Fruit fly (Drosophila melanogaster) whole organism, embryonic: ENCODE data around the gene CG44044.

Experiments used
- Antp ChIP-seq: fragments of 200-800 bp; sonication (Bioruptor generic); optimal IDR thresholded peaks from 3 replicates; lab custom pipeline; 2016; ENCODE audit warnings: missing biosample characterization, missing genetic modification characterization
- Atf-2 ChIP-seq: fragments of 200-800 bp; sonication (Bioruptor generic); optimal IDR thresholded peaks from 2 replicates; lab custom pipeline; 2016; ENCODE audit warnings: missing biosample characterization, missing genetic modification characterization
- Atf6 ChIP-seq: fragments of 200-800 bp; sonication (Bioruptor generic); IDR thresholded peaks from 2 replicates; pipeline ENCODE4 v1.3.6; 2022; ENCODE audit warnings: missing biosample characterization, missing genetic modification characterization
- C15 ChIP-seq: fragments of 200-800 bp; sonication (Bioruptor generic); IDR thresholded peaks from 3 replicates; pipeline ENCODE4 v1.3.6; 2022; ENCODE audit warnings: missing biosample characterization, missing genetic modification characterization
- CG10543 ChIP-seq: fragments of 200-800 bp; sonication (Bioruptor generic); optimal IDR thresholded peaks from 3 replicates; lab custom pipeline; 2017; ENCODE audit warnings: missing biosample characterization, mild to moderate bottlenecking, missing genetic modification characterization, moderate library complexity
- CG11247 ChIP-seq: fragments of 200-800 bp; sonication (Bioruptor generic); IDR thresholded peaks from 2 replicates; pipeline ENCODE4 v1.3.6; 2022; ENCODE audit warnings: missing biosample characterization, missing genetic modification characterization
- CG11504 ChIP-seq: fragments of 200-800 bp; sonication (Bioruptor generic); optimal IDR thresholded peaks from 3 replicates; lab custom pipeline; 2019; ENCODE audit warnings: missing biosample characterization, mild to moderate bottlenecking, missing genetic modification characterization, moderate library complexity
- CG11560 ChIP-seq: fragments of 200-800 bp; sonication (Bioruptor generic); IDR thresholded peaks from 3 replicates; pipeline ENCODE4 v1.3.6; 2022; ENCODE audit warnings: missing biosample characterization, missing genetic modification characterization
- CG14441 ChIP-seq: fragments of 200-800 bp; sonication (Bioruptor generic); IDR thresholded peaks from 2 replicates; pipeline ENCODE4 v1.3.6; 2022; ENCODE audit warnings: missing biosample characterization, missing genetic modification characterization
- CG14710 ChIP-seq: fragments of 200-800 bp; sonication (Bioruptor generic); optimal IDR thresholded peaks from 3 replicates; lab custom pipeline; 2019; ENCODE audit warnings: missing biosample characterization, mild to moderate bottlenecking, missing genetic modification characterization, moderate library complexity
- CG1602 ChIP-seq: fragments of 200-800 bp; sonication (Bioruptor generic); optimal IDR thresholded peaks from 3 replicates; lab custom pipeline; 2016; ENCODE audit warnings: missing biosample characterization, missing genetic modification characterization
- CG16815 ChIP-seq: fragments of 200-800 bp; sonication (Bioruptor generic); optimal IDR thresholded peaks from 3 replicates; lab custom pipeline; 2017; ENCODE audit warnings: missing biosample characterization, mild to moderate bottlenecking, missing genetic modification characterization
- CG17385 ChIP-seq: fragments of 200-800 bp; sonication (Bioruptor generic); optimal IDR thresholded peaks from 3 replicates; lab custom pipeline; 2018; ENCODE audit warnings: missing biosample characterization, mild to moderate bottlenecking, missing genetic modification characterization
- CG18619 ChIP-seq: fragments of 200-800 bp; sonication (Bioruptor generic); optimal IDR thresholded peaks from 3 replicates; lab custom pipeline; 2017; ENCODE audit warnings: missing biosample characterization, mild to moderate bottlenecking, missing genetic modification characterization
- CG2199 ChIP-seq: fragments of 200-800 bp; sonication (Bioruptor generic); IDR thresholded peaks from 3 replicates; pipeline ENCODE4 v1.3.6; 2022; ENCODE audit warnings: missing biosample characterization, missing genetic modification characterization
- CG30403 ChIP-seq: fragments of 200-800 bp; sonication (Bioruptor generic); optimal IDR thresholded peaks from 3 replicates; lab custom pipeline; 2016; ENCODE audit warnings: missing biosample characterization, missing genetic modification characterization
- CG31441 ChIP-seq: fragments of 200-800 bp; sonication (Bioruptor generic); IDR thresholded peaks from 2 replicates; pipeline ENCODE4 v1.3.6; 2022; ENCODE audit warnings: missing biosample characterization, missing genetic modification characterization
- CG32772 ChIP-seq: fragments of 200-800 bp; sonication (Bioruptor generic); IDR thresholded peaks from 2 replicates; pipeline ENCODE4 v1.3.6; 2022; ENCODE audit warnings: missing biosample characterization, missing genetic modification characterization
- CG3847 ChIP-seq: fragments of 200-800 bp; sonication (Bioruptor generic); IDR thresholded peaks from 2 replicates; pipeline ENCODE4 v1.3.6; 2022; ENCODE audit warnings: missing biosample characterization, missing genetic modification characterization
- CG7786 ChIP-seq: fragments of 200-800 bp; sonication (Bioruptor generic); optimal IDR thresholded peaks from 2 replicates; lab custom pipeline; 2016; ENCODE audit warnings: missing biosample characterization, missing genetic modification characterization
- CG7987 ChIP-seq: fragments of 200-800 bp; sonication (Bioruptor generic); optimal IDR thresholded peaks from 2 replicates; lab custom pipeline; 2018; ENCODE audit warnings: missing biosample characterization, mild to moderate bottlenecking, missing genetic modification characterization, moderate library complexity
- CG8290 ChIP-seq, 3 experiments: fragments of 200-800 bp; sonication (Bioruptor generic); optimal IDR thresholded peaks; 2 replicates each; lab custom pipeline; 2016 to 2019; ENCODE audit warnings: missing biosample characterization in 3 of 3, missing genetic modification characterization in 3 of 3, mild to moderate bottlenecking in 2 of 3, moderate library complexity in 1 of 3
- CG8478 ChIP-seq: fragments of >200 bp; optimal IDR thresholded peaks from 2 replicates; lab custom pipeline; 2018
- CG8944 ChIP-seq: fragments of 200-800 bp; sonication (Bioruptor generic); optimal IDR thresholded peaks from 3 replicates; lab custom pipeline; 2016; ENCODE audit warnings: missing biosample characterization, missing genetic modification characterization
- Dref ChIP-seq: fragments of 200-800 bp; sonication (Bioruptor generic); IDR thresholded peaks from 2 replicates; pipeline ENCODE4 v1.3.6; 2022; ENCODE audit warnings: missing biosample characterization, missing genetic modification characterization
- Gug ChIP-seq: fragments of 200-800 bp; sonication (Bioruptor generic); IDR thresholded peaks from 4 replicates; pipeline ENCODE4 v1.3.6; 2022; ENCODE audit warnings: missing biosample characterization, missing genetic modification characterization
- HLH54F ChIP-seq: fragments of 200-800 bp; sonication (Bioruptor generic); optimal IDR thresholded peaks from 3 replicates; lab custom pipeline; 2016; ENCODE audit warnings: missing biosample characterization, missing genetic modification characterization
- HLHmδ ChIP-seq: fragments of 200-800 bp; sonication (Bioruptor generic); optimal IDR thresholded peaks from 2 replicates; lab custom pipeline; 2018; ENCODE audit warnings: missing biosample characterization, mild to moderate bottlenecking, missing genetic modification characterization, moderate library complexity
- Jarid2 ChIP-seq: fragments of 200-800 bp; sonication (Bioruptor generic); optimal IDR thresholded peaks from 3 replicates; lab custom pipeline; 2017; ENCODE audit warnings: mild to moderate bottlenecking, missing biosample characterization, missing genetic modification reagents, missing genetic modification characterization
- Nf-YC ChIP-seq: fragments of 200-800 bp; optimal IDR thresholded peaks from 3 replicates; lab custom pipeline; 2019; ENCODE audit warnings: missing biosample characterization, mild to moderate bottlenecking, missing genetic modification characterization, moderate library complexity
- NfI ChIP-seq: fragments of 200-800 bp; sonication (Bioruptor generic); optimal IDR thresholded peaks from 3 replicates; lab custom pipeline; 2018; ENCODE audit warnings: missing biosample characterization, mild to moderate bottlenecking, missing genetic modification characterization, moderate library complexity
- Opbp ChIP-seq: fragments of 200-800 bp; sonication (Bioruptor generic); IDR thresholded peaks from 3 replicates; pipeline ENCODE4 v1.3.6; 2022; ENCODE audit warnings: missing biosample characterization, missing genetic modification characterization; ENCODE audit not compliant: partially characterized antibody
- Ssrp ChIP-seq: fragments of 200-800 bp; sonication (Bioruptor generic); optimal IDR thresholded peaks from 2 replicates; lab custom pipeline; 2018; ENCODE audit warnings: missing biosample characterization, mild to moderate bottlenecking, missing genetic modification characterization, moderate library complexity
- Trl ChIP-seq, 3 experiments: fragments of >200 bp in 2 of 3; fragments of 200-800 bp in 1 of 3; sonication (Bioruptor generic) in 1 of 3; optimal IDR thresholded peaks; 2 replicates in 1 of 3; 3 replicates in 2 of 3; lab custom pipeline; 2016 to 2017; ENCODE audit warnings: missing biosample characterization in 1 of 3, missing genetic modification characterization in 1 of 3
- abd-A ChIP-seq: fragments of 200-800 bp; sonication (Bioruptor generic); optimal IDR thresholded peaks from 3 replicates; lab custom pipeline; 2019; ENCODE audit warnings: missing biosample characterization, mild to moderate bottlenecking, missing genetic modification characterization, moderate library complexity
- disco-r ChIP-seq: fragments of 200-800 bp; sonication (Bioruptor generic); optimal IDR thresholded peaks from 2 replicates; lab custom pipeline; 2016; ENCODE audit warnings: missing biosample characterization, missing genetic modification characterization
- lola ChIP-seq, 3 experiments: fragments of >200 bp in 2 of 3; fragments of 200-800 bp in 1 of 3; sonication (Bioruptor generic) in 1 of 3; optimal IDR thresholded peaks; 2 replicates each; lab custom pipeline; 2017 to 2019; ENCODE audit warnings: missing biosample characterization in 3 of 3, missing genetic modification characterization in 3 of 3, mild to moderate bottlenecking in 1 of 3, moderate library complexity in 1 of 3
- luna ChIP-seq: fragments of 200-800 bp; sonication (Bioruptor generic); optimal IDR thresholded peaks from 2 replicates; lab custom pipeline; 2016; ENCODE audit warnings: missing biosample characterization, missing genetic modification characterization
- mam ChIP-seq: fragments of 200-800 bp; sonication (Bioruptor generic); optimal IDR thresholded peaks from 3 replicates; lab custom pipeline; 2016; ENCODE audit warnings: missing biosample characterization, missing genetic modification characterization
- pan ChIP-seq, 4 experiments: fragments of >200 bp in 3 of 4; fragments of 200-800 bp in 1 of 4; sonication (Bioruptor generic) in 1 of 4; optimal IDR thresholded peaks in 3 of 4; IDR thresholded peaks in 1 of 4; 2 replicates each; pipeline versions ENCODE4 v1.3.6 to Lab custom; 2017 to 2022; ENCODE audit warnings: missing biosample characterization in 2 of 4, missing genetic modification characterization in 2 of 4, mixed read lengths in 1 of 4
- peb ChIP-seq: fragments of 200-800 bp; sonication (Bioruptor generic); IDR thresholded peaks from 2 replicates; pipeline ENCODE4 v1.3.6; 2022; ENCODE audit warnings: missing biosample characterization, missing genetic modification characterization
- phol ChIP-seq: fragments of 200-800 bp; sonication (Bioruptor generic); optimal IDR thresholded peaks from 3 replicates; lab custom pipeline; 2018; ENCODE audit warnings: missing biosample characterization, mild to moderate bottlenecking, missing genetic modification characterization, moderate library complexity
- pita ChIP-seq: fragments of 200-800 bp; sonication (Bioruptor generic); optimal IDR thresholded peaks from 2 replicates; lab custom pipeline; 2017; ENCODE audit warnings: missing biosample characterization, mild to moderate bottlenecking, missing genetic modification characterization
- rib ChIP-seq: fragments of 200-800 bp; sonication (Bioruptor generic); IDR thresholded peaks from 2 replicates; pipeline ENCODE4 v1.3.6; 2022; ENCODE audit warnings: missing biosample characterization, missing genetic modification characterization
- ro ChIP-seq: fragments of 200-800 bp; sonication (Bioruptor generic); IDR thresholded peaks from 2 replicates; pipeline ENCODE4 v1.3.6; 2022; ENCODE audit warnings: missing biosample characterization, missing genetic modification characterization
- sug ChIP-seq: fragments of 200-800 bp; optimal IDR thresholded peaks from 2 replicates; lab custom pipeline; 2019; ENCODE audit warnings: missing biosample characterization, mild to moderate bottlenecking, missing genetic modification characterization, moderate library complexity
- toy ChIP-seq: fragments of 200-800 bp; sonication (Bioruptor generic); IDR thresholded peaks from 2 replicates; pipeline ENCODE4 v1.3.6; 2022; ENCODE audit warnings: missing biosample characterization, missing genetic modification characterization
- tup ChIP-seq: fragments of 200-800 bp; sonication (Bioruptor generic); optimal IDR thresholded peaks from 2 replicates; lab custom pipeline; 2016; ENCODE audit warnings: missing biosample characterization, mild to moderate bottlenecking, missing genetic modification characterization, moderate library complexity
- vnd ChIP-seq: fragments of 200-800 bp; sonication (Bioruptor generic); IDR thresholded peaks from 3 replicates; pipeline ENCODE4 v1.3.6; 2022; ENCODE audit warnings: missing biosample characterization, missing genetic modification characterization; ENCODE audit not compliant: partially characterized antibody

CG44044 gene

dm6 chr3R:16355393-16355943, 33.8 kb downstream of the CG44044 start (continued):
- TF ChIP-seq CG2199 (GFP tag; lab: Robert Waterston, UW) (no peak), CG3847 (GFP tag; lab: Robert Waterston, UW) (peak; percentile 43; the same call in 1 of the 2 replicates), abd-A (peak; percentile 68), CG16815 (GFP tag; lab: Kevin White, UChicago) (no peak), Jarid2 (GFP tag; lab: Kevin White, UChicago) (no peak), pita (GFP tag; lab: Kevin White, UChicago) (no peak), CG7786 (peak; percentile 64), CG1602 (GFP tag; lab: Kevin White, UChicago) (no peak), luna (GFP tag; lab: Kevin White, UChicago) (no peak), peb (no peak), Opbp (GFP tag; lab: Robert Waterston, UW) (no peak), CG30403 (peak; percentile 10), CG11504 (tag; lab: Kevin White, UChicago) (peak; percentile 23), NfI (peak; percentile 71), CG31441 (no peak), disco-r (no peak), rib (GFP tag; lab: Robert Waterston, UW) (peak; percentile 77; the same call in 1 of the 2 replicates), sug (tag; lab: Kevin White, UChicago) (peak; percentile 47), HLHmδ (GFP tag; lab: Kevin White, UChicago) (no peak), Antp (GFP tag; lab: Kevin White, UChicago) (peak; percentile 64), Gug (GFP tag; lab: Robert Waterston, UW) (peak; percentile 68; the same call in 2 of the 4 replicates), Atf-2 (GFP tag; lab: Kevin White, UChicago) (no peak), tup (GFP tag; lab: Kevin White, UChicago) (no peak), CG8944 (GFP tag; lab: Kevin White, UChicago) (peak; percentile 26), CG11560 (tag; lab: Robert Waterston, UW) (no peak), CG7987 (peak; percentile 28), Dref (GFP tag; lab: Robert Waterston, UW) (peak; percentile 37; the same call in 1 of the 2 replicates), pan (optimal IDR thresholded peaks at IDR 0.05; lab: Kevin White, UChicago) (no peak), pan (GFP tag; optimal IDR thresholded peaks at IDR 0.05 in 1 of 2, IDR thresholded peaks at IDR 0.05 in 1 of 2) (peak in 1 of 2 experiments; percentile 31), mam (GFP tag; lab: Kevin White, UChicago) (peak; percentile 70), CG11247 (GFP tag; lab: Robert Waterston, UW) (peak; percentile 53; the same call in 1 of the 2 replicates), ro (no peak), CG8290 (GFP tag; optimal IDR thresholded peaks at IDR 0.05; lab: Kevin White, UChicago) (no peak), CG8290 (tag; optimal IDR thresholded peaks at IDR 0.05; lab: Kevin White, UChicago) (peak in 1 of 2 experiments; percentile 89), lola (GFP tag; optimal IDR thresholded peaks at IDR 0.05; lab: Kevin White, UChicago) (no peak), vnd (GFP tag; lab: Robert Waterston, UW) (no peak), CG14710 (tag; lab: Kevin White, UChicago) (no peak), CG14441 (peak; percentile 43; the same call in 1 of the 2 replicates), CG17385 (GFP tag; lab: Kevin White, UChicago) (peak; percentile 23), CG32772 (GFP tag; lab: Robert Waterston, UW) (no peak), C15 (no peak), HLH54F (GFP tag; lab: Kevin White, UChicago) (peak; percentile 61), CG10543 (peak; percentile 83), phol (no peak), toy (GFP tag; lab: Robert Waterston, UW) (peak; percentile 55; the same call in 1 of the 2 replicates), CG8478 (lab: Kevin White, UChicago) (no peak), Ssrp (tag; lab: Kevin White, UChicago) (no peak), Nf-YC (tag; lab: Kevin White, UChicago) (no peak), CG18619 (GFP tag; lab: Kevin White, UChicago) (peak; percentile 39), Atf6 (GFP tag; lab: Robert Waterston, UW) (peak; percentile 64), Trl (optimal IDR thresholded peaks at IDR 0.05; lab: Kevin White, UChicago) (peak in 1 of 2 experiments; percentile 45), Trl (GFP tag; optimal IDR thresholded peaks at IDR 0.05; lab: Kevin White, UChicago) (no peak)
